Worm (Caenorhabditis elegans) whole organism, early embryonic: ENCODE measurements around the gene cnnm-3.

Source experiments
- B0310.2 ChIP-seq: sonication (generic microtip); optimal IDR thresholded peaks from 2 replicates; lab custom pipeline; 2016; ENCODE audit warnings: mild to moderate bottlenecking, missing genetic modification characterization, missing compliant biosample characterization
- F13C5.2 ChIP-seq: sonication (generic microtip); optimal IDR thresholded peaks from 2 replicates; lab custom pipeline; 2017; ENCODE audit warnings: mild to moderate bottlenecking, missing genetic modification characterization, inconsistent platforms, missing compliant biosample characterization
- aly-1 ChIP-seq: sonication (generic microtip); optimal IDR thresholded peaks from 2 replicates; lab custom pipeline; 2016; ENCODE audit warnings: missing genetic modification characterization, missing compliant biosample characterization
- ama-1 ChIP-seq: fragments of 150-350 bp; optimal IDR thresholded peaks from 2 replicates; lab custom pipeline; 2014
- ceh-36 ChIP-seq: sonication (generic microtip); optimal IDR thresholded peaks from 2 replicates; lab custom pipeline; 2016; ENCODE audit warnings: missing genetic modification characterization, inconsistent platforms, missing compliant biosample characterization
- flt-1 ChIP-seq: fragments of 200-800 bp; sonication (Bioruptor generic); IDR thresholded peaks from 2 replicates; pipeline ENCODE4 v1.3.6; 2022; ENCODE audit warnings: missing genetic modification characterization, missing compliant biosample characterization
- tra-4 ChIP-seq: sonication (generic microtip); optimal IDR thresholded peaks from 2 replicates; lab custom pipeline; 2017; ENCODE audit warnings: missing genetic modification characterization, missing compliant biosample characterization

- TF ChIP-seq ceh-36 (no peak), ama-1 (lab: Kevin White, UChicago) (no peak), F13C5.2 (tag; lab: Kevin White, UChicago) (no peak), B0310.2 (tag; lab: Kevin White, UChicago) (no peak), tra-4 (tag; lab: Kevin White, UChicago) (no peak), flt-1 (GFP tag; lab: Robert Waterston, UW) (no peak), aly-1 (no peak)
Measured at ce11 chrX:3022330-3023088, 23.1 kb downstream of the cnnm-3 start.
